Fruit fly (Drosophila melanogaster) whole organism: ENCODE results near the gene Srlp.

Experiments
- CG8478 ChIP-seq: fragments of >200 bp; optimal IDR thresholded peaks from 2 replicates; lab custom pipeline; 2018; ENCODE audit warnings: inconsistent platforms
- Dll ChIP-seq: fragments of >200 bp; optimal IDR thresholded peaks from 2 replicates; lab custom pipeline; 2017
- EcR ChIP-seq, 2 experiments: fragments of >200 bp; optimal IDR thresholded peaks; 2 replicates each; lab custom pipeline; 2017; ENCODE audit warnings: missing biosample characterization in 2 of 2, missing genetic modification characterization in 2 of 2, missing genetic modification reagents in 2 of 2
- pan ChIP-seq: fragments of >200 bp; optimal IDR thresholded peaks from 2 replicates; lab custom pipeline; 2017
- psq ChIP-seq: fragments of >200 bp; optimal IDR thresholded peaks from 2 replicates; lab custom pipeline; 2017
- usp ChIP-seq: fragments of >200 bp; optimal IDR thresholded peaks from 2 replicates; lab custom pipeline; 2017; ENCODE audit warnings: missing biosample characterization, missing genetic modification characterization, mixed read lengths

DNA sequence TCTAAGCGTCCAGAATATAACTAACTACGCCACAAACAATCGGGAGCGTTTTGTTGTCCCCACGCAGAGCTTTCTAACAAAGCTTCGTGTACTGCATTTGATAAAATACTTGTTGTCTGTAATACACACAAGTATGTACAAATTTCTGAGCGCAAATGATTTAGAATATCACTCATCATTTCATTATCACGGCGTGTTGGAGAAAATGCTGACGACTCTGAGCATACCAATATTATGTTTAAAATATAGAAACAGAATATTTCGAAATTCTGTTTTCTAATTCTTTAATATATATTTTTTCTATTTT, 28.0 kb upstream of the Srlp start, which contains the start of gene Cyp9f2:
- TF ChIP-seq CG8478 (no peak), pan (lab: Kevin White, UChicago) (no peak), Dll (lab: Kevin White, UChicago) (no peak), psq (lab: Kevin White, UChicago) (no peak), usp (GFP tag; lab: Kevin White, UChicago) (no peak), EcR (GFP tag; optimal IDR thresholded peaks at IDR 0.05; lab: Kevin White, UChicago) (no peak)
